Worm (Caenorhabditis elegans) whole organism, mixed stage, embryonic: ENCODE measurements around the gene clec-1.

Experiments
- ceh-83 ChIP-seq: fragments of 200-800 bp; sonication (Bioruptor generic); optimal IDR thresholded peaks from 2 replicates; lab custom pipeline; 2018; ENCODE audit warnings: mild to moderate bottlenecking, missing genetic modification characterization, missing compliant biosample characterization
- ces-1 ChIP-seq: fragments of 150-350 bp; optimal IDR thresholded peaks from 2 replicates; lab custom pipeline; 2014; ENCODE audit warnings: missing biosample characterization, missing genetic modification reagents, missing genetic modification characterization
- lin-32 ChIP-seq: fragments of 200-800 bp; sonication (Bioruptor generic); optimal IDR thresholded peaks from 2 replicates; lab custom pipeline; 2018; ENCODE audit warnings: mild to moderate bottlenecking, missing genetic modification characterization, missing compliant biosample characterization
- lsy-2 ChIP-seq: fragments of 150-350 bp; optimal IDR thresholded peaks from 2 replicates; lab custom pipeline; 2014; ENCODE audit warnings: missing biosample characterization, missing genetic modification characterization
- mep-1 ChIP-seq: fragments of 150-350 bp; optimal IDR thresholded peaks from 2 replicates; lab custom pipeline; 2017; ENCODE audit warnings: missing biosample characterization, missing genetic modification reagents, missing genetic modification characterization, inconsistent platforms
- nhr-237 ChIP-seq: fragments of 150-350 bp; optimal IDR thresholded peaks from 2 replicates; lab custom pipeline; 2014; ENCODE audit warnings: missing biosample characterization, missing genetic modification characterization
- nhr-28 ChIP-seq: fragments of 150-350 bp; optimal IDR thresholded peaks from 2 replicates; lab custom pipeline; 2014; ENCODE audit warnings: missing biosample characterization, missing genetic modification characterization
- nhr-76 ChIP-seq: sonication (generic microtip); optimal IDR thresholded peaks from 2 replicates; lab custom pipeline; 2017; ENCODE audit warnings: missing biosample characterization, missing genetic modification characterization
- pha-4 ChIP-seq: fragments of 150-350 bp; optimal IDR thresholded peaks from 2 replicates; lab custom pipeline; 2018; ENCODE audit warnings: missing biosample characterization, missing genetic modification reagents, missing genetic modification characterization
- sem-2 ChIP-seq: fragments of 200-800 bp; sonication (Bioruptor generic); optimal IDR thresholded peaks from 2 replicates; lab custom pipeline; 2018; ENCODE audit warnings: mild to moderate bottlenecking, missing genetic modification characterization, missing compliant biosample characterization
- snpc-4 ChIP-seq: fragments of 150-350 bp; optimal IDR thresholded peaks from 2 replicates; lab custom pipeline; 2014; ENCODE audit warnings: missing biosample characterization, missing genetic modification characterization
- tbx-8 ChIP-seq: fragments of 200-800 bp; sonication (Bioruptor generic); optimal IDR thresholded peaks from 2 replicates; lab custom pipeline; 2018; ENCODE audit warnings: mild to moderate bottlenecking, missing genetic modification characterization, moderate library complexity, missing compliant biosample characterization
- unc-62 ChIP-seq: fragments of 150-350 bp; optimal IDR thresholded peaks from 2 replicates; lab custom pipeline; 2014; ENCODE audit warnings: missing biosample characterization, missing genetic modification reagents, missing genetic modification characterization
- ztf-11 ChIP-seq: fragments of 150-350 bp; optimal IDR thresholded peaks from 2 replicates; lab custom pipeline; 2014; ENCODE audit warnings: missing biosample characterization, missing genetic modification characterization

DNA sequence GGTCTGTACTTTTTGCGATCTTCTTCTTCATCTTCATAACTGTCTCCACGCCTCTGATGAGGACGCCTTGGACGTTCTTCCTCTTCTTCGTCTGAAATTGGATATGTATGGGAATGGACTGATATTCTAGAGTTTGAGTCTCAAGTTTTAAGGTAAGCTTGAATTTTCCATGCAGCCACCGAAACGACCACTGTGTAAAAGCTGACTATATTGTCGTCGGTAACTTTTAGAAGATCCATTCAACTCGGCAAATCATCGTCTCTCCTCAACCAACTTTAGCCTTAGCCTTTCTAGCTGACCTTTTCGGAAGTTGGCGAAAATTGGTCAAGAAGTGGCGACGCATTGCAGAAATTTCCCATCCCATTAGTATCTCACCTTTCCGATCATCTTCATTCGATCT lies 24.4 kb downstream of the clec-1 start:
- no peak for TF ChIP-seq pha-4 (tag; lab: Kevin White, UChicago)
- no peak for TF ChIP-seq sem-2 (GFP tag; lab: Kevin White, UChicago)
- TF ChIP-seq nhr-76 (tag; lab: Kevin White, UChicago): no peak
- TF ChIP-seq ces-1 (GFP tag; lab: Kevin White, UChicago): no peak
- no peak for TF ChIP-seq mep-1 (tag; lab: Kevin White, UChicago)
- TF ChIP-seq nhr-28 (tag; lab: Kevin White, UChicago): no peak
- no peak for TF ChIP-seq ztf-11 (tag; lab: Kevin White, UChicago)
- no peak for TF ChIP-seq tbx-8
- no peak for TF ChIP-seq unc-62 (GFP tag; lab: Kevin White, UChicago)
- TF ChIP-seq ceh-83 (GFP tag; lab: Kevin White, UChicago): no peak
- TF ChIP-seq snpc-4: no peak
- no peak for TF ChIP-seq lin-32
- TF ChIP-seq nhr-237 (tag; lab: Kevin White, UChicago): no peak
- no peak for TF ChIP-seq lsy-2
